Fruit fly (Drosophila melanogaster): ENCODE measurements around the gene CG7251.
A peak's percentile ranks its signal among the peaks of the same experiment; 100 is the strongest.

The CG7251 gene

DNA sequence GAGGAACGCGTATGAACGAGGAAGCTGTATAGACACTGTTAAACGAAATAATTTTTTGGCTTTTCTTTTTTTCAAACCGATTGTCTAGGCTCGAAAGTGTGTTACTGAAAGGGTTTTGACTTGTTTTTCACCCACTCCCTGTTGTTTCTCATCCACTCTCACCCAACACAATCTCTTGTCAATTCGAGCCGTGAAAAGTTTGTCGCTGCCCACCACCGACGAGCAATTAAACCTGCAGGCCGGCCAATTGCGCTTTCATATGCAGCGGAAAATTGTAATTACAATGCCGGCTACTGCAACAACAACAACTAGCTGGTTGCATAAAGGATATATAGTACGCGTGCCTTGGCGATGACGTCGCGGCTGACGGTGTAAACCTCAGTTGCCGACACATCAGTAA lies at the start of gene CG7251:
TSS of gene CG7251 (minus strand) at position 101 of the 400 bp plus-strand sequence.
- TF ChIP-seq CG8478 (optimal IDR thresholded peaks at IDR 0.05) (no peak), CTCF (optimal IDR thresholded peaks at IDR 0.05) (no peak)

DNA sequence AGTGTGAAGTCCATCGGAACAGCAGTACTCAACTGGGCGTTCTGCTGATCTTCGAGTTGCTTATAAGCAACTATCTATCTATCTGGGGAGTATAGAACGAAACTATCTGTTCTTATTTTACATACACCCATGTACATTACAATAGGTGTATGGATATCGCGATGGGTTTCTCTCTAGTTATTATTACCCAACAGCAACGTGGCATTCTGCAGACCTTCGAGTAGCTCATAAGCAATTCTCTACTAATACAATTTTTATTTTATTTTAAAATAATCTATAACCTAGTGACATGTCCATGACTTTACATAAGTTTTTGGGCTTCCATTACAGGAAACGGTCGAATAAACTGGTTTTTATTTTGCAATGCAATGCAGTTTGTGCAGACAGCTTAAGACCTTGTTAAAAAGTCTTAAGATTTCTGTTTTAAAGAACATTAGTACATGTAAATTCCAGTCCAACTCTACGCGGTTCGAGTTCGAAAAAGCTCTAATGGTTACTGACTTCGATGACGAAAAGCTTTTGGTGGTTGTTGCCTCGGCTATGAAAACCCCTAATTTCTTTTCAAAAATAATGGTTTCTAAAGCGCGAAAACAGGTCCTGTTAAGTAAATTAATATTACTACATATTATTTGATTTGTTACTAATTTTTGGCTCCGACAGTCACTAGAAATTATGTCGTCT lies 35.7 kb upstream of the CG7251 start, which contains the start of gene Cyp6a16:
TSS of gene Cyp6a16 (minus strand) at position 36 of the 681 bp plus-strand sequence.
- no peak for TF ChIP-seq CG8478 (optimal IDR thresholded peaks at IDR 0.05)
- peak in 1 of 2 experiments; percentile 56 for TF ChIP-seq CTCF (optimal IDR thresholded peaks at IDR 0.05)

- TF ChIP-seq CG8478 (optimal IDR thresholded peaks at IDR 0.05) (no peak), CTCF (optimal IDR thresholded peaks at IDR 0.05) (no peak)
These were observed 29.8 kb upstream of the CG7251 start, which contains the start of gene DIP-eta for dm6 chr2L:5617896-5618505. TSS of gene DIP-eta (minus strand) at chr2L:5617946.

DNA sequence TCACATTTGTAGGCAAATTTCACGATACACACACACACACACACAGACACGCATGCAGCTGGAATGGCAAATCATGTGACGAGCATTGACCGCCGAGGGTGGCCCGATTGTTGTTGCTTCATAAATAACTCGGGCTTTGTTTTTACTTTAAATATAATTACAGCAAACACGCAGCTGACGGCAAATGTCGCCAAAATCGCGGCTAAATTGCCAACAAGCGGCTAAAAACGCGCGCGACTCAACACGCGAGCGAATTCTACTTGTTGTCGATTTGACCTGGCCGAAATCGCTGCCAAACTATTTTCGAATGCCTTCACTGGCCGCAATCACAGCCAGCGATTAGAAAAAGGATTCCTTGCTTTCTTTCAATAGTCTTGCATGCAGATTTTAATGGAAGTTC lies 29.0 kb upstream of the CG7251 start:
- TF ChIP-seq CTCF (optimal IDR thresholded peaks at IDR 0.05) (no peak), CG8478 (optimal IDR thresholded peaks at IDR 0.05) (no peak)

- no peak for TF ChIP-seq CG8478 (optimal IDR thresholded peaks at IDR 0.05)
- TF ChIP-seq CTCF (optimal IDR thresholded peaks at IDR 0.05), result no peak
These were observed 22.4 kb upstream of the CG7251 start for dm6 chr2L:5610629-5611028.

DNA sequence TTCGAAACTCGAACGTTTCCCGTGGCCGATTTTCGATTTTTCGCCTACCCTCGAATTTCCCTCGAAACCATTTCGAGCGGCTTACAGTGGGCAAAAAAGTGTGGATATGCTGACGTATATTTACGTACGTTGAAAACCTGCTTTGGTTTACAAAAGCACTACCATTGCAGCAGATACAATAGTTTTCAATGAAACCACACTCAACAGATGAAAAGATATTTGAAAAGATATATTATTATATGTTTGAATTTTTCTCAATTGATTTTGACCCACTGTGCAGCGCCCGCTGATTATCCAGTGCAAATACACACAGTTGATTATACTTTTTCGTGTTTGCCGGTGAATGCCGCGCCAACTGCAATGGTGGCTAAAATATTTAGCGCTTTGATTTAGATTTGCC lies 21.9 kb upstream of the CG7251 start:
- no peak for TF ChIP-seq CG8478 (optimal IDR thresholded peaks at IDR 0.05)
- TF ChIP-seq CTCF (optimal IDR thresholded peaks at IDR 0.05), result no peak

- TF ChIP-seq CG8478 (optimal IDR thresholded peaks at IDR 0.05), result no peak
- no peak for TF ChIP-seq CTCF (optimal IDR thresholded peaks at IDR 0.05)
These were observed 8.3 kb upstream of the CG7251 start, which contains the start of gene CG18266 for dm6 chr2L:5596533-5596932. TSS of gene CG18266 (plus strand) at chr2L:5596833.

DNA sequence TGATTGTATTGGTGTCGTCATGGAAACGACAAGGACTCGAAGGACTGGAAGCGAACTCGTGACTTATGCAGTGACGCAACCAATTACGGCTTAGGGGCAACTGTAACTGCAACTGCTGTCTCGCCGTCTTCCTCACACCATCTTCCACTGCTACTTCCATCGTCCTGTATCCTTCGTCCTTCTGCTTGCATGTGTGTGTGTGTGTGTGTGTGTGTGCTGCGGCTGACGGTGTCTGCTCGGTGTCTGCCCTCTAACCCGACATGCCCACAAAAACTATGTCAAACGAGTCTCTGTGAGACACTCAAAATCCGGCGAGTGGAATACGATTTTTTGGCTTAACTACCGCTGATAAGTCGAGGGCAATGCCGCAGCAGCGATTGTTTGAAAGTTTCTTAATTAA lies 5.6 kb upstream of the CG7251 start:
- TF ChIP-seq CG8478 (optimal IDR thresholded peaks at IDR 0.05) (no peak), CTCF (optimal IDR thresholded peaks at IDR 0.05) (no peak)

dm6 chr2L:5581016-5581415 lies 7.2 kb downstream of the CG7251 start, which contains the start of gene CG14011:
TSS of gene CG14011 (minus strand) at chr2L:5581116.
- TF ChIP-seq CG8478 (optimal IDR thresholded peaks at IDR 0.05) (no peak), CTCF (optimal IDR thresholded peaks at IDR 0.05) (no peak)

DNA sequence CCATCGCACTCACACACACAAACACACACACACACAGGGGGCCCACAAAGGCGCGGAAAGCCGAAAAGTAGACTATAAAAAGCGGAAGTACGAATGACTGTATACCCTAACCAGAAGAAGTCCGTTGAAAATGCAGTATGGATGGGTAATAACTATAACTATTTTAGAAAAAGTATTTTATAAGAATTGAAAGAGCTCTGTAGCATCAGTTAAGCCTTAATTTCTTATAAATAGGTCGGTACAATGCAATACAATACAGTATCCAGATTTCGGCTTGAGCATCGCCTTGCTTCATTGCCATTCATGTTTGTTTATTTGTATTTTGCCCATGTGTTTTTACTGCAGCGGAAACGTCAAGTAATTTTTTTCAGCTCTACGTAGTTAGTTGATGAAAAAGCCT lies 18.7 kb downstream of the CG7251 start:
- TF ChIP-seq CTCF (optimal IDR thresholded peaks at IDR 0.05) (no peak), CG8478 (optimal IDR thresholded peaks at IDR 0.05) (no peak)

- no peak for TF ChIP-seq CTCF (optimal IDR thresholded peaks at IDR 0.05)
- TF ChIP-seq CG8478 (optimal IDR thresholded peaks at IDR 0.05), result no peak
These were observed 21.1 kb downstream of the CG7251 start for dm6 chr2L:5567103-5567502.

dm6 chr2L:5558809-5559392 lies 29.3 kb downstream of the CG7251 start, which contains the start of gene GluRIIB:
TSS of gene GluRIIB (plus strand) at chr2L:5559342.
- TF ChIP-seq CG8478 (optimal IDR thresholded peaks at IDR 0.05), result no peak
- no peak for TF ChIP-seq CTCF (optimal IDR thresholded peaks at IDR 0.05)

dm6 chr2L:5554818-5555217 lies 33.4 kb downstream of the CG7251 start, which contains the start of gene GluRIIA:
TSS of gene GluRIIA (plus strand) at chr2L:5555072.
- no peak for TF ChIP-seq CG8478 (optimal IDR thresholded peaks at IDR 0.05)
- TF ChIP-seq CTCF (optimal IDR thresholded peaks at IDR 0.05), result no peak

DNA sequence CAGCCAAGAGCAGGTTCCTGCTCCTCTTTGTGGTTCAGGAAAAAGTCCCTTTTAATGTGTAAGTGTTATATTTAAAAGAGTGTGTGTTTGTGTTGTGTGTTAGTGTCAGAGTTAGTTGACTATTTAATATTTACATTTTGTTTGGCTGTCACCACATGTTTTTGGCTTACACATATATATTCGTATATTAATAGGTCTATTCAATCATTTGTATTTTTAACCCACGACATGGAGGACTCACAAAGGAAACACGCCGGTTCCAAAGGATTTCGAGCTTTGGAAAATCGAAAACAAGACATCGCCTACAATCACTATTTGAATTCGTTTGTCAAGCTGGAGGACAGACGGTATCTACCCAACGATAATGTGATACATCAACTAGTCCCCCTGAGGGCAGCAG lies 34.5 kb downstream of the CG7251 start, which contains the start of the genes CG14013 and CG14017:
TSS of gene CG14013 (minus strand) at position 101 of the 400 bp plus-strand sequence.
TSS of gene CG14017 (plus strand) at position 148 of the 400 bp plus-strand sequence.
- TF ChIP-seq CG8478 (optimal IDR thresholded peaks at IDR 0.05), result no peak
- no peak for TF ChIP-seq CTCF (optimal IDR thresholded peaks at IDR 0.05)

DNA sequence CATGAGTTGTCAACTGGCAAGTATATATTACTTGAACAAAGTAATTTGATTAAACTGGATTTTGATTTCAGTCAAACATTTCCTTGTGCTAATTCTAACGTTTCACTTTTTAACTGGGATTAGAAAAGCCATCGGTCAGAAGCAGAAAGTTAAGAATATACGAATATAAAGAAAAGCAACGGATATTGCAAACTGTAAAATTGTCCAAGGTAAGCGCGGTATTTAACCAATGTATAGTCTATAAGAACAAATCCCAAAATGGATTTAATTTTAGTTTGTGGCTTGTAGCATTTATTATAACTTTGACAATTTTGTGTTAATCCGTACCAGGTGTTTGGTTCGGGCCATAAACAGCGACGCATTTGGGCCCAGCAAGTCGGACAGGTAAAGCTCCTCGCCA lies 36.7 kb downstream of the CG7251 start, which contains the start of gene CG18269:
TSS of gene CG18269 (plus strand) at position 301 of the 400 bp plus-strand sequence.
- TF ChIP-seq CG8478 (optimal IDR thresholded peaks at IDR 0.05) (no peak), CTCF (optimal IDR thresholded peaks at IDR 0.05) (no peak)

Measured in S2 (cell line).